Worm (Caenorhabditis elegans): ENCODE data around the gene F23F1.5.

DNA sequence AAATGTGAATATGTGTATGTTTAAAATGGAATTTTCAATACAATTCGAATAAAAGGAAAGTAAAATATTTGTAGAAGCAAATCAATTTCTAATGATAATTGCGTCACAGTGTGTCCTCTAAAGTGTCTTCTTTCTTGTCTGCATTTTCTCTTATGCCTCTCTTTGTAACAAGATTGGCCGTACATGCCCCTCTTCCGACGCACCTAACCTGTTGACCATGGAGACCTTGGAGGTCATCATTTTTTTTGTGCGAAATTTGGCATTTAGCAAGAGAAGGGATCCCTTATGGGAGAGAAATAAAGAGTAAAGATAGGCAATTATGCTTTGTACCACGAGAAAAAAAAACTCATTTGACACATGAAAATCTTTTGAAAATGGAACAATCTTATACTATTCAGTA, 3.1 kb downstream of the F23F1.5 start, which contains the start of gene F23F1.4:
- TF ChIP-seq hmbx-1 (tag; optimal IDR thresholded peaks at IDR 0.05) = no peak
- no peak for TF ChIP-seq tbx-37 (GFP tag; conservative IDR thresholded peaks at IDR 0.05)
- TF ChIP-seq B0310.2 (tag; optimal IDR thresholded peaks at IDR 0.05) = no peak
- TF ChIP-seq pes-1 (GFP tag; IDR thresholded peaks at IDR 0.05) = no peak
- TF ChIP-seq hmg-4 (GFP tag; optimal IDR thresholded peaks at IDR 0.05) = no peak
- no peak for TF ChIP-seq ets-7 (tag; optimal IDR thresholded peaks at IDR 0.05)
- TF ChIP-seq tbx-11 (GFP tag; IDR thresholded peaks at IDR 0.05) = no peak
- no peak for TF ChIP-seq scrt-1 (GFP tag; IDR thresholded peaks at IDR 0.05)
